Worm (Caenorhabditis elegans): Measurements from ENCODE around the gene bli-5.

- TF ChIP-seq somi-1 (GFP tag; optimal IDR thresholded peaks at IDR 0.05) (no peak), F33H1.4 (GFP tag; IDR thresholded peaks at IDR 0.05) (no peak), ztf-22 (GFP tag; optimal IDR thresholded peaks at IDR 0.05) (no peak), efl-1 (GFP tag; optimal IDR thresholded peaks at IDR 0.05) (no peak), lin-54 (GFP tag; optimal IDR thresholded peaks at IDR 0.05) (no peak)
These were observed 29.5 kb upstream of the bli-5 start, which contains the start of gene tag-164 for ce11 chrIII:13458978-13459596.

All from whole organism, young adult.